Worm (Caenorhabditis elegans): Measurements from ENCODE around the gene fbxc-26.
"Not testable (repeated sequence)": the region's sequence is repeated elsewhere in the genome, so short reads cannot be mapped to it uniquely, and the experiment has no call there.

The fbxc-26 gene

DNA sequence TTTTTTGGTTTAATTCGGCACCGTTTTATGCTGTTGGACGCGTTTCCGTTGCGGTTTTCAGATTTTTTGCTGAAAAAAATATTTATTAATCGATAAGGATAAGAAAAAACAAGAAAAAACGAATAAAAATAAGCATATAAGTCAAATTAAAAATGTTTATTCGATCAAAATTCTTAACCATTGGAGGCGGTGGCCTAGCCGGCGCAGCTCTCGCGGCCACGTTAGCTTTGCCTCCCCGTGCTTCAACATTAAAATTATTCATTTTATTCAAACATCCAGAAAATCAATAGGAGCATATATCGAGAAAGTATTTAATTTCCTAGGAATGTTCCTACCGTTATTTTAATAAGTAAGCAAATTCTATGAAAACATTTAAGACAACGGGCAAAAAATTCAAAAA lies 31.5 kb downstream of the fbxc-26 start, which contains the start of gene ZC204.14:
Gene ZC204.14, minus strand, starts transcription at position 69 of the 400 bp plus-strand sequence.
- peak in 1 of 2 experiments; percentile 46 for TF ChIP-seq lsy-2 (tag; optimal IDR thresholded peaks at IDR 0.05)
- peak; percentile 51 for TF ChIP-seq mes-2 (tag; optimal IDR thresholded peaks at IDR 0.05; ENCODE audit: poor library complexity, severe bottlenecking)
- no peak for TF ChIP-seq php-3 (GFP tag; IDR thresholded peaks at IDR 0.05)
- no peak for TF ChIP-seq madf-5 (GFP tag; IDR thresholded peaks at IDR 0.05)
- TF ChIP-seq ces-1 (GFP tag; optimal IDR thresholded peaks at IDR 0.05): no peak
- no peak for TF ChIP-seq skn-1 (tag; optimal IDR thresholded peaks at IDR 0.05)
- TF ChIP-seq unc-62 (GFP tag; optimal IDR thresholded peaks at IDR 0.05 in 1 of 2): no peak
- TF ChIP-seq unc-62 (tag; optimal IDR thresholded peaks at IDR 0.05): no peak
- TF ChIP-seq ZK337.2 (GFP tag; IDR thresholded peaks at IDR 0.05): no peak
- no peak for TF ChIP-seq dpl-1 (GFP tag; optimal IDR thresholded peaks at IDR 0.05)

DNA sequence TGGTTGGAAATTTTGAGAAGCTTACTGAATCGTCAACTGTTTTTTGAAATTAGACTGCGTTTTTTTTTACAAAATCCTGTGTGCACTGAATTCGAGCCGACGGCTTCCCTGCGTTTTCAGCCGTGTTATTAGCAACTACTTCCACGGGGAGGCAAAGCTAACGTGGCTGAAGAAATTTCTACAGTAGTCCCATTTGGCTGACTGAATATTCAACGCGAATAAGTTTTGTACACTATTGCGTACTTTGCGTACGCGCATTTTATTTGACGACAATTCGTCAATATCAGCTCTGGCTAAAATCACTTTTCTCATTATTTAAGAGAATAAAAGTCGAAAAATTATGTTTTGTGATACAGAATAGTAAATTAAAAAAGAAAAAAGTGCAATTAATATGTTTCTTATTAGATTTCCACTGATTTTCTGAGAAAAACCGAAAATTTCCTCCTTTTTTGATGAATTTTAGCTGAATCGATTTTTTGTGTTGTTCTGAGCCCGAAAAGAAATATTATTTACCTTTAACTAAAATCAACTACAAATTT lies 33.1 kb downstream of the fbxc-26 start:
- TF ChIP-seq tra-1 (GFP tag; IDR thresholded peaks at IDR 0.05) (0 out of 2 replicates have a peak, but pooled peaks have one; percentile 16), D1046.2 (GFP tag; IDR thresholded peaks at IDR 0.05) (0 out of 2 replicates have a peak, but pooled peaks have one; percentile 24), dmd-6 (GFP tag; IDR thresholded peaks at IDR 0.05) (peak; percentile 23; the same call in 1 of the 2 replicates), mes-2 (tag; optimal IDR thresholded peaks at IDR 0.05; ENCODE audit: poor library complexity, severe bottlenecking) (peak; percentile 26), hmg-1.1 (GFP tag; IDR thresholded peaks at IDR 0.05) (peak; percentile 49), Y48G9A.11 (GFP tag; IDR thresholded peaks at IDR 0.05) (peak; percentile 72), T26A8.4 (GFP tag; IDR thresholded peaks at IDR 0.05) (0 out of 2 replicates have a peak, but pooled peaks have one; percentile 43), duxl-1 (tag; optimal IDR thresholded peaks at IDR 0.05; ENCODE audit: poor library complexity) (peak; percentile 51)

DNA sequence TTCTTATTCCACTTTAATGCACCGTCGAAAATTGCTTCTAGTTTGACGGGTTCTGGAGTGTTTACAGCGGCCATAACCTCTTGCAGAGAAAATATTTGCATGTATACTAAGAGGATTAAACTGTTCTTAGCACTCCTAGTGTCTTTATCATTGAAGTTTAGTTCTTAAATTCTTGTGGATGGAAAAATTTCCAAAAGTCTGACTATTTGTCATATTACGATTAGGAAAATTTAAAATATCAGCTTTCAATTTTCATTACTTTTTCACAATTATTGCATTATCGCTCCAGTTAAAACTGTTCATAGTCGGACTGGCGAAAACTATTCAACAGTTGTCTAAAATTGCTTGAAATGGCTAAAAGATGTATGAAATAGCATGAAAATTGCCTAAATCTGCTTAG lies 33.5 kb downstream of the fbxc-26 start, which contains the start of gene ZC204.13:
Gene ZC204.13, minus strand, starts transcription at position 101 of the 400 bp plus-strand sequence.
- not testable (repeated sequence) for TF ChIP-seq nhr-41 (GFP tag; IDR thresholded peaks at IDR 0.05); Y5F2A.4 (GFP tag; optimal IDR thresholded peaks at IDR 0.05); zip-2 (tag; optimal IDR thresholded peaks at IDR 0.05)

DNA sequence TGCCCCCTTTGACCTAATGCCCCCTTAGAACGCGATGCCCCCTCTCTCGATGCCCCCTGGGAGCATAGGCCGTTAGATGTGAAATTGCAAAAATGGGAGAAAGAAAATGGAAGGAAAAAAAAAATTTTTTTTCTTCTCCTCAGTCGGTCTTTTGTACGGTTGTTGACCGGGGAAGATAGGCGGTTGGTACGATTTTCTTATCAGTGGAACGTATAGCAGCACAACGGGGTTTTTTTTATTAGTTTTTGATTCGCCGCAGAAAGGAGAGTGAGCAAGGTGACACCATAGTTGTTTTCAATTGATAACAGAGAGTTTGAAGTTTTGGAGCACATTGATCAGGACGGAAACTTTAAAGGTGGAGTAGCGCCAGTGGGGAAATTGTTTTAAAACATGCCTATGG lies 34.7 kb downstream of the fbxc-26 start:
- TF ChIP-seq hlh-11 (tag; optimal IDR thresholded peaks at IDR 0.05) (peak; percentile 36), duxl-1 (tag; optimal IDR thresholded peaks at IDR 0.05; ENCODE audit: poor library complexity) (peak; percentile 26), lin-1 (GFP tag; IDR thresholded peaks at IDR 0.05) (peak; percentile 43; the same call in 1 of the 2 replicates), pqm-1 (tag; optimal IDR thresholded peaks at IDR 0.05) (peak; percentile 68), nhr-41 (GFP tag; IDR thresholded peaks at IDR 0.05) (0 out of 2 replicates have a peak, but pooled peaks have one; percentile 14), T26A8.4 (GFP tag; IDR thresholded peaks at IDR 0.05) (0 out of 2 replicates have a peak, but pooled peaks have one; percentile 45), daf-16 (tag; optimal IDR thresholded peaks at IDR 0.05) (peak; percentile 48), tra-1 (GFP tag; IDR thresholded peaks at IDR 0.05) (peak; percentile 55; the same call in 1 of the 2 replicates), nhr-28 (tag; optimal IDR thresholded peaks at IDR 0.05) (peak; percentile 47), dmd-9 (GFP tag; IDR thresholded peaks at IDR 0.05) (0 out of 2 replicates have a peak, but pooled peaks have one; percentile 27), php-3 (GFP tag; IDR thresholded peaks at IDR 0.05) (peak; percentile 70), dmd-6 (GFP tag; IDR thresholded peaks at IDR 0.05) (peak; percentile 88)
- not testable (repeated sequence) for TF ChIP-seq daf-16 (GFP tag; optimal IDR thresholded peaks at IDR 0.05)

DNA sequence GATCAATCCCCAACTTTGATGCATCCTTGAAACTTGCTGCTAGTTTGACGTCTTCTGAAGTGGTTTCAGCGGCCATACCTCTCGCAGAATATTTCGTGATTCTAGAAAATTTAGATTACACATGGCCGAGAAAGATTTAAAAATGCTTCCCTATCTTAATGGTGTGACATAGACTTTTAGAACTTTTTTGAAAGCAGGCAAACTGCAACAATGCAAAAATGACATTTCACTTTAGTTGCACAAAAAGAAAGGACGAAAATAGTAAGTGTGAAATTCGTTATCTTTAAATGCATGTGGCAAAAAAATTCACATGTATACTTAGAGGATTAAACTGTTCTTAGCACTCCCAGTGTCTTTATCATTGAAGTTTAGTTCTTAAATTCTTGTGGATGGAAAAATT lies 37.2 kb downstream of the fbxc-26 start, which contains the start of gene ZC204.12:
Gene ZC204.12, minus strand, starts transcription at position 101 of the 400 bp plus-strand sequence.
- no peak for TF ChIP-seq ztf-7 (tag; optimal IDR thresholded peaks at IDR 0.05)
- TF ChIP-seq hmg-1.1 (GFP tag; IDR thresholded peaks at IDR 0.05): no peak
- TF ChIP-seq vab-7 (GFP tag; IDR thresholded peaks at IDR 0.05): no peak
- no peak for TF ChIP-seq tag-97 (GFP tag; IDR thresholded peaks at IDR 0.05)
- TF ChIP-seq Y105C5A.15 (GFP tag; IDR thresholded peaks at IDR 0.05): no peak
- no peak for TF ChIP-seq lin-1 (GFP tag; IDR thresholded peaks at IDR 0.05)
- TF ChIP-seq gei-8 (GFP tag; optimal IDR thresholded peaks at IDR 0.05): no peak
- TF ChIP-seq nhr-28 (tag; optimal IDR thresholded peaks at IDR 0.05): no peak
- TF ChIP-seq arid-1 (GFP tag; conservative IDR thresholded peaks at IDR 0.05): no peak
- TF ChIP-seq attf-4 (tag; optimal IDR thresholded peaks at IDR 0.05): no peak
- no peak for TF ChIP-seq tra-1 (GFP tag; IDR thresholded peaks at IDR 0.05)
- TF ChIP-seq hlh-30 (tag; optimal IDR thresholded peaks at IDR 0.05; ENCODE audit: insufficient read depth): no peak
- no peak for TF ChIP-seq R02D3.7 (tag; optimal IDR thresholded peaks at IDR 0.05)
- no peak for TF ChIP-seq cey-2 (tag; optimal IDR thresholded peaks at IDR 0.05; ENCODE audit: borderline replicate concordance, insufficient read depth)
- no peak for TF ChIP-seq duxl-1 (tag; optimal IDR thresholded peaks at IDR 0.05; ENCODE audit: poor library complexity)
- no peak for TF ChIP-seq unc-62 (GFP tag; optimal IDR thresholded peaks at IDR 0.05 in 1 of 2)
- TF ChIP-seq unc-62 (tag; optimal IDR thresholded peaks at IDR 0.05): no peak
